Worm (Caenorhabditis elegans) whole organism, early embryonic: ENCODE measurements around the gene C29F3.7.

Source experiments
- aly-1 ChIP-seq: sonication (generic microtip); optimal IDR thresholded peaks from 2 replicates; lab custom pipeline; 2016; ENCODE audit warnings: missing genetic modification characterization, missing compliant biosample characterization
- ama-1 ChIP-seq: fragments of 150-350 bp; optimal IDR thresholded peaks from 2 replicates; lab custom pipeline; 2014
- ceh-36 ChIP-seq: sonication (generic microtip); optimal IDR thresholded peaks from 2 replicates; lab custom pipeline; 2016; ENCODE audit warnings: missing genetic modification characterization, inconsistent platforms, missing compliant biosample characterization
- ets-7 ChIP-seq: sonication (generic microtip); optimal IDR thresholded peaks from 2 replicates; lab custom pipeline; 2016; ENCODE audit warnings: missing genotype, missing genetic modification characterization, missing compliant biosample characterization
- flt-1 ChIP-seq: fragments of 200-800 bp; sonication (Bioruptor generic); IDR thresholded peaks from 2 replicates; pipeline ENCODE4 v1.3.6; 2022; ENCODE audit warnings: missing genetic modification characterization, missing compliant biosample characterization
- hmbx-1 ChIP-seq: sonication (generic microtip); optimal IDR thresholded peaks from 2 replicates; lab custom pipeline; 2016; ENCODE audit warnings: mild to moderate bottlenecking, missing genetic modification characterization, missing compliant biosample characterization
- pes-1 ChIP-seq: fragments of 200-800 bp; sonication (Bioruptor generic); IDR thresholded peaks from 2 replicates; pipeline ENCODE4 v1.3.6; 2022; ENCODE audit warnings: missing genetic modification reagents, missing genetic modification characterization, missing compliant biosample characterization
- scrt-1 ChIP-seq: fragments of 200-800 bp; sonication (Bioruptor generic); IDR thresholded peaks from 2 replicates; pipeline ENCODE4 v1.3.6; 2022; ENCODE audit warnings: missing genetic modification characterization, missing compliant biosample characterization
- tbx-11 ChIP-seq: fragments of 200-800 bp; sonication (Bioruptor generic); IDR thresholded peaks from 2 replicates; pipeline ENCODE4 v1.3.6; 2022; ENCODE audit warnings: missing genetic modification characterization, missing compliant biosample characterization
- tbx-37 ChIP-seq: fragments of 200-800 bp; sonication (Bioruptor generic); conservative IDR thresholded peaks from 2 replicates; pipeline ENCODE4 v1.3.6; 2022; ENCODE audit warnings: missing genetic modification reagents, missing genetic modification characterization, missing compliant biosample characterization

DNA sequence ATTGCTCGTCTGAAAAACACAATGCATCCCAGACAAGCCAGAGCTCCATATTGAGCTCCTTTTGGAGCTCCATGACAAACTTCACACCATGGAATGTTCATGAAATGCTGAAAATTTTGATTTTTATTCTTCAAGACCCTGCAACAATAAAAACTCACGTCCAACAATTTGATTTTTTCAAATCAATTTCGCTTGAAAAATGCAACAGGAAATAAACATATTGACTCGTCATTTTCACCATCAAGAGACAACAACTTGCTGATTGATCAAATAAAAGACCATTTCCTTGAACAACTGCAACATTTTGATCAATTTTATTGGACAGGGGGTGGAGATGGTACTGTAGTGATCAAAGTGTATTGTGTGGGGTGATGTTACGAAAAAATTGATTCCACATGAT lies 15.0 kb downstream of the C29F3.7 start, which contains the start of gene nhr-269:
- TF ChIP-seq aly-1 (tag; lab: Kevin White, UChicago) (no peak), ama-1 (lab: Kevin White, UChicago) (no peak), flt-1 (GFP tag; lab: Robert Waterston, UW) (no peak), hmbx-1 (no peak), pes-1 (GFP tag; lab: Robert Waterston, UW) (no peak), ets-7 (tag; lab: Kevin White, UChicago) (no peak), ceh-36 (tag; lab: Kevin White, UChicago) (no peak), scrt-1 (GFP tag; lab: Robert Waterston, UW) (no peak), tbx-11 (GFP tag; lab: Robert Waterston, UW) (no peak), tbx-37 (GFP tag; lab: Robert Waterston, UW) (no peak)
